Worm (Caenorhabditis elegans) whole organism, L1 larva: Measurements from ENCODE around the gene srbc-1.

Experiments
- fos-1 ChIP-seq: fragments of 150-350 bp; optimal IDR thresholded peaks from 2 replicates; lab custom pipeline; 2014; ENCODE audit warnings: missing biosample characterization, missing genetic modification characterization
- nhr-77 ChIP-seq: fragments of 150-350 bp; optimal IDR thresholded peaks from 2 replicates; lab custom pipeline; 2014; ENCODE audit warnings: missing biosample characterization, missing genetic modification characterization
- swsn-7 ChIP-seq: sonication (generic microtip); optimal IDR thresholded peaks from 2 replicates; lab custom pipeline; 2016; ENCODE audit warnings: missing genetic modification characterization, missing compliant biosample characterization
- zag-1 ChIP-seq: fragments of 150-350 bp; optimal IDR thresholded peaks from 2 replicates; lab custom pipeline; 2014; ENCODE audit warnings: missing biosample characterization, missing genetic modification characterization
- zip-4 ChIP-seq: fragments of 200-800 bp; sonication (Bioruptor generic); optimal IDR thresholded peaks from 2 replicates; lab custom pipeline; 2018; ENCODE audit warnings: mild to moderate bottlenecking, missing genetic modification characterization, moderate library complexity, missing compliant biosample characterization

DNA sequence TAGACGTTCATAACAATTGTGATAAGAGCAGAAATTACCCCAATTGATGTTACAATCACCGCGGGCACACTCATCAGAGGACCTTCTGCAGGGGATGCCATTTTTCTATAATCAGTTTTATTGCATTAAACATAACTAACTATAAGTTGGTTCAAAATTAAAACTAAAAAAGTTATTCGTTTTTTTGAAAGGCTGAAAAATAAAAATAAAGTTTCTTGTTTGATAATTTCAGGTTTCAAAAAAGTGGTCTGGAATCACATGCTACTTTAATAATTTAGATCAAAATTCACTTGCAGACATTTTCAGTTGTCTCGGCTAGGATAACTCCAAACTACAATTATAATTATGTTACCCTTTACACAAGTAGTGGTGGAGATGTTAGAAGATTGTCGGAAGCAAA, at the start of gene srbc-1:
- TF ChIP-seq fos-1 (tag; lab: Kevin White, UChicago) (no peak), zag-1 (no peak), zip-4 (GFP tag; lab: Kevin White, UChicago) (no peak), nhr-77 (no peak), swsn-7 (tag; lab: Kevin White, UChicago) (no peak)
